Worm (Caenorhabditis elegans) whole organism, L4 larva: Measurements from ENCODE around the gene C31H2.4.

ENCODE experiments used
- F26F4.8 ChIP-seq: fragments of 200-800 bp; sonication (Bioruptor generic); conservative IDR thresholded peaks from 2 replicates; pipeline ENCODE4 v1.3.6; 2022; ENCODE audit warnings: missing genetic modification characterization, missing compliant biosample characterization
- F44E2.7 ChIP-seq: fragments of 200-800 bp; sonication (Bioruptor generic); IDR thresholded peaks from 2 replicates; pipeline ENCODE4 v2.1.2; 2022; ENCODE audit warnings: missing genetic modification characterization, missing compliant biosample characterization
- R02D3.7 ChIP-seq: fragments of 150-350 bp; sonication (generic microtip); optimal IDR thresholded peaks from 3 replicates; lab custom pipeline; 2014; ENCODE audit warnings: missing biosample characterization, missing genetic modification characterization
- Y48G9A.11 ChIP-seq: fragments of 200-800 bp; sonication (Bioruptor generic); IDR thresholded peaks from 2 replicates; pipeline ENCODE4 v1.3.6; 2022; ENCODE audit warnings: missing genetic modification reagents, missing genetic modification characterization, missing compliant biosample characterization
- Y5F2A.4 ChIP-seq: fragments of 200-800 bp; sonication (Bioruptor generic); optimal IDR thresholded peaks from 2 replicates; lab custom pipeline; 2018; ENCODE audit warnings: mild to moderate bottlenecking, missing genetic modification characterization, missing compliant biosample characterization
- Y75B8A.6 ChIP-seq: fragments of 200-800 bp; sonication (Bioruptor generic); IDR thresholded peaks from 2 replicates; pipeline ENCODE4 v1.3.6; 2022; ENCODE audit warnings: missing genetic modification reagents, missing genetic modification characterization, missing compliant biosample characterization
- ZK337.2 ChIP-seq: fragments of 200-800 bp; sonication (Bioruptor generic); IDR thresholded peaks from 2 replicates; pipeline ENCODE4 v1.3.6; 2022; ENCODE audit warnings: missing genetic modification reagents, missing genetic modification characterization, missing compliant biosample characterization
- aha-1 ChIP-seq: fragments of 150-350 bp; peaks from one replicate; lab custom pipeline; 2014; ENCODE audit warnings: missing biosample characterization, missing genetic modification characterization
- aly-2 ChIP-seq: sonication (generic microtip); optimal IDR thresholded peaks from 2 replicates; lab custom pipeline; 2018; ENCODE audit warnings: missing biosample characterization, missing genetic modification characterization
- ama-1 ChIP-seq: fragments of 150-350 bp; optimal IDR thresholded peaks from 2 replicates; lab custom pipeline; 2014; ENCODE audit warnings: inconsistent platforms, mixed read lengths
- attf-4 ChIP-seq: sonication (generic microtip); optimal IDR thresholded peaks from 3 replicates; lab custom pipeline; 2017; ENCODE audit warnings: missing biosample characterization, missing genetic modification characterization
- ceh-82 ChIP-seq: sonication (generic microtip); optimal IDR thresholded peaks from 2 replicates; lab custom pipeline; 2017; ENCODE audit warnings: missing biosample characterization, missing genetic modification characterization
- daf-16 ChIP-seq, 3 experiments: sonication (generic microtip); optimal IDR thresholded peaks; 2 replicates each; lab custom pipeline; 2016 to 2017; ENCODE audit warnings: missing genetic modification characterization in 3 of 3, missing genetic modification reagents in 3 of 3, mild to moderate bottlenecking in 2 of 3, missing compliant biosample characterization in 2 of 3, missing biosample characterization in 1 of 3, moderate library complexity in 1 of 3
- daf-19 ChIP-seq: fragments of 200-800 bp; sonication (Bioruptor generic); conservative IDR thresholded peaks from 2 replicates; pipeline ENCODE4 v1.3.6; 2022; ENCODE audit warnings: missing genetic modification characterization, missing compliant biosample characterization
- dmd-9 ChIP-seq: fragments of 200-800 bp; sonication (Bioruptor generic); IDR thresholded peaks from 2 replicates; pipeline ENCODE4 v1.3.6; 2022; ENCODE audit warnings: missing genetic modification reagents, missing genetic modification characterization, missing compliant biosample characterization
- duxl-1 ChIP-seq: sonication (generic microtip); optimal IDR thresholded peaks from 2 replicates; lab custom pipeline; 2016; ENCODE audit warnings: mild to moderate bottlenecking, missing genetic modification characterization, moderate library complexity, missing compliant biosample characterization; ENCODE audit not compliant: poor library complexity
- egl-43 ChIP-seq: fragments of 200-800 bp; sonication (Bioruptor generic); IDR thresholded peaks from 2 replicates; pipeline ENCODE4 v1.3.6; 2022; ENCODE audit warnings: missing genetic modification reagents, missing genetic modification characterization, missing compliant biosample characterization
- hif-1 ChIP-seq, 2 experiments: sonication (generic microtip); optimal IDR thresholded peaks; 2 replicates each; lab custom pipeline; 2016 to 2017; ENCODE audit warnings: missing compliant biosample characterization in 2 of 2, missing genetic modification characterization in 2 of 2, missing genetic modification reagents in 2 of 2, missing genotype in 2 of 2, mild to moderate bottlenecking in 1 of 2
- lim-7 ChIP-seq: fragments of 200-800 bp; sonication (Bioruptor generic); IDR thresholded peaks from 2 replicates; pipeline ENCODE4 v1.3.6; 2022; ENCODE audit warnings: missing genetic modification characterization, missing compliant biosample characterization
- lin-38 ChIP-seq: fragments of 200-800 bp; sonication (Bioruptor generic); IDR thresholded peaks from 2 replicates; pipeline ENCODE4 v1.3.6; 2022; ENCODE audit warnings: missing genetic modification reagents, missing genetic modification characterization, missing compliant biosample characterization
- madf-5 ChIP-seq, 2 experiments: fragments of 200-800 bp; sonication (Bioruptor generic); IDR thresholded peaks; 2 replicates each; pipeline ENCODE4 v1.3.6; 2022; ENCODE audit warnings: missing compliant biosample characterization in 2 of 2, missing genetic modification characterization in 2 of 2
- madf-9 ChIP-seq: fragments of 200-800 bp; sonication (Bioruptor generic); conservative IDR thresholded peaks from 2 replicates; pipeline ENCODE4 v1.3.6; 2022; ENCODE audit warnings: missing genetic modification reagents, missing genetic modification characterization, missing compliant biosample characterization
- mdl-1 ChIP-seq, 2 experiments: fragments of 150-350 bp in 1 of 2; sonication (generic microtip) in 1 of 2; optimal IDR thresholded peaks; 2 replicates each; lab custom pipeline; 2014 to 2017; ENCODE audit warnings: missing biosample characterization in 2 of 2, missing genetic modification characterization in 2 of 2
- mxl-3 ChIP-seq: fragments of 200-800 bp; sonication (Bioruptor generic); optimal IDR thresholded peaks from 2 replicates; lab custom pipeline; 2018; ENCODE audit warnings: mild to moderate bottlenecking, missing genetic modification characterization, missing compliant biosample characterization
- nhr-42 ChIP-seq: fragments of 200-800 bp; sonication (Bioruptor generic); IDR thresholded peaks from 2 replicates; pipeline ENCODE4 v1.3.6; 2022; ENCODE audit warnings: missing genetic modification characterization, missing compliant biosample characterization
- pha-4 ChIP-seq, 2 experiments: fragments of 150-350 bp in 1 of 2; fragments of 200-800 bp in 1 of 2; sonication (Bioruptor generic) in 1 of 2; IDR thresholded peaks in 1 of 2; optimal IDR thresholded peaks in 1 of 2; 2 replicates each; pipeline versions ENCODE4 v1.3.6 to Lab custom; 2014 to 2022; ENCODE audit warnings: missing genetic modification characterization in 2 of 2, missing genetic modification reagents in 2 of 2, missing biosample characterization in 1 of 2, missing compliant biosample characterization in 1 of 2
- pqm-1 ChIP-seq: sonication (generic microtip); optimal IDR thresholded peaks from 2 replicates; lab custom pipeline; 2017; ENCODE audit warnings: missing biosample characterization, missing genetic modification characterization
- saeg-2 ChIP-seq: fragments of 200-800 bp; sonication (Bioruptor generic); IDR thresholded peaks from 2 replicates; pipeline ENCODE4 v1.3.6; 2022; ENCODE audit warnings: missing genetic modification reagents, missing genetic modification characterization, missing compliant biosample characterization
- skn-1 ChIP-seq: fragments of 150-350 bp; optimal IDR thresholded peaks from 2 replicates; lab custom pipeline; 2014; ENCODE audit warnings: missing biosample characterization, missing genetic modification characterization
- spr-1 ChIP-seq: sonication (generic microtip); optimal IDR thresholded peaks from 2 replicates; lab custom pipeline; 2016; ENCODE audit warnings: mild to moderate bottlenecking, missing genetic modification characterization, missing compliant biosample characterization
- tag-97 ChIP-seq: fragments of 200-800 bp; sonication (Bioruptor generic); IDR thresholded peaks from 2 replicates; pipeline ENCODE4 v1.3.6; 2022; ENCODE audit warnings: missing genetic modification characterization, missing compliant biosample characterization
- unc-130 ChIP-seq: sonication (generic microtip); optimal IDR thresholded peaks from 2 replicates; lab custom pipeline; 2016; ENCODE audit warnings: missing genetic modification reagents, missing genetic modification characterization, missing compliant biosample characterization
- unc-39 ChIP-seq: sonication (generic microtip); optimal IDR thresholded peaks from 2 replicates; lab custom pipeline; 2017; ENCODE audit warnings: missing biosample characterization, missing genetic modification characterization
- unc-62 ChIP-seq, 3 experiments: fragments of 150-350 bp in 1 of 3; sonication (generic microtip); optimal IDR thresholded peaks in 2 of 3; peaks in 1 of 3; 1 replicate in 1 of 3; 2 replicates in 2 of 3; lab custom pipeline; 2014 to 2017; ENCODE audit warnings: missing biosample characterization in 3 of 3, missing genetic modification characterization in 3 of 3, missing genetic modification reagents in 3 of 3, missing genotype in 1 of 3
- vab-7 ChIP-seq: fragments of 200-800 bp; sonication (Bioruptor generic); IDR thresholded peaks from 2 replicates; pipeline ENCODE4 v1.3.6; 2022; ENCODE audit warnings: missing genetic modification reagents, missing genetic modification characterization, missing compliant biosample characterization
- zfp-3 ChIP-seq: fragments of 200-800 bp; sonication (Bioruptor generic); conservative IDR thresholded peaks from 2 replicates; pipeline ENCODE4 v1.3.6; 2022; ENCODE audit warnings: missing genetic modification reagents, missing genetic modification characterization, missing compliant biosample characterization
- zip-11 ChIP-seq: fragments of 200-800 bp; sonication (Bioruptor generic); IDR thresholded peaks from 2 replicates; pipeline ENCODE4 v1.3.6; 2022; ENCODE audit warnings: missing genetic modification characterization, missing compliant biosample characterization

C31H2.4 gene

ce11 chrX:5190061-5190460 lies 30.6 kb upstream of the C31H2.4 start:
- no peak for TF ChIP-seq lim-7 (GFP tag; lab: Robert Waterston, UW)
- no peak for TF ChIP-seq attf-4 (tag; lab: Kevin White, UChicago)
- peak; percentile 97 for TF ChIP-seq aha-1 (tag; lab: Kevin White, UChicago)
- TF ChIP-seq ama-1 (lab: Kevin White, UChicago), result no peak

DNA sequence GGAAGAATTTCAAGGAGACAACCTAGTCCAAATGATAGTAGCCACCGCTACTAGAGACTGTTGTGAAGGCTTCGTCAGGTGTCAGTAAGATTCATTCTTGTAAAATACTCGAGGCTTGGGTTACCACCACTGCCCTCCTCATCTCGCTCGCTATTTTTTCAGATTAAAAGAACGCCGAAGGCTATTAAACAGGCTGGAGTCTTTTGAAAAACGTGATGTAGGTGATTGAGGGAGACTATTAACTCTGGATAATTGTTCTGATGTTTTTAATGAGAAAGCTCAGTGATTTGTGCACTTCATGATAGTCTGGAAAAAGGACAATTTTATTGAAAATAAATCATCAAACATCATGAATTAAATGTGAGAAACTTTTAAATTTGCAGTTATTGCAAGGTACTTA lies 29.5 kb upstream of the C31H2.4 start, which contains the start of gene zig-6:
zig-6 (minus strand) TSS at position 101 of the 400 bp plus-strand sequence.
- TF ChIP-seq ZK337.2 (no peak), unc-130 (GFP tag; lab: Kevin White, UChicago) (no peak), lin-38 (GFP tag; lab: Robert Waterston, UW) (no peak), pqm-1 (tag; lab: Kevin White, UChicago) (no peak), mxl-3 (GFP tag; lab: Kevin White, UChicago) (no peak), duxl-1 (no peak), pha-4 (GFP tag; IDR thresholded peaks at IDR 0.05; lab: Robert Waterston, UW) (no peak), pha-4 (tag; optimal IDR thresholded peaks at IDR 0.05; lab: Kevin White, UChicago) (no peak), F26F4.8 (GFP tag; lab: Robert Waterston, UW) (no peak), F44E2.7 (GFP tag; lab: Robert Waterston, UW) (no peak), madf-5 (GFP tag; IDR thresholded peaks at IDR 0.05; lab: Robert Waterston, UW) (no peak), R02D3.7 (tag; lab: Kevin White, UChicago) (no peak)

DNA sequence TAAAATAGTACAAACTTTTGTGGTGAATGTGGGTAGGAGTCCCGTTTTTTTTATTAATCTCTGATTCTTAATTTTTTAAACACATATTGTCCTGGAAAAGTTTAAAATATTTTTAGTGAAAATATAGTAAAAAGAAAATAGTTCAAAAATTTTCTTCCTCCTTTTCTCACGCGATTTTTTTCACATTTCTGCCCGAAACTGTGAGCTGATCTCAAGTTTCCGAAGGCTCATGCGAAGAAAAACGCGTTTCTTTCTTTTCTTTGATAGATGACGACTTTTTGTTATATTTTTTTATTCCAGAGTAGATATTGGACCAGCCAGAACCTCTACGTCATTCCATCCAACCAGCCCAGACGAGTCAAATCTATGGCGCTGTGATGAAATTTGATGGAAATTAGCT lies 24.5 kb upstream of the C31H2.4 start, which contains the start of gene T03G11.9:
T03G11.9 (plus strand) TSS at position 301 of the 400 bp plus-strand sequence.
- no peak for TF ChIP-seq tag-97 (GFP tag; lab: Robert Waterston, UW)
- TF ChIP-seq daf-16 (GFP tag; optimal IDR thresholded peaks at IDR 0.05; lab: Kevin White, UChicago), result no peak
- TF ChIP-seq daf-16 (tag; optimal IDR thresholded peaks at IDR 0.05; lab: Kevin White, UChicago), result no peak
- no peak for TF ChIP-seq vab-7 (GFP tag; lab: Robert Waterston, UW)
- TF ChIP-seq unc-62 (GFP tag; optimal IDR thresholded peaks at IDR 0.05 in 1 of 2; lab: Kevin White, UChicago), result peak in 1 of 2 experiments; percentile 22
- no peak for TF ChIP-seq unc-62 (tag; optimal IDR thresholded peaks at IDR 0.05; lab: Kevin White, UChicago)
- no peak for TF ChIP-seq egl-43

ce11 chrX:5179874-5180273 lies 20.4 kb upstream of the C31H2.4 start, which contains the start of gene sru-48:
Gene sru-48 (plus strand): TSS chrX:5180174.
- TF ChIP-seq saeg-2 (GFP tag; lab: Robert Waterston, UW), result no peak
- peak; percentile 17 for TF ChIP-seq aha-1 (tag; lab: Kevin White, UChicago)

ce11 chrX:5179050-5179449 lies 19.6 kb upstream of the C31H2.4 start, which contains the start of gene metl-9:
Gene metl-9 (minus strand): TSS chrX:5179150.
- TF ChIP-seq nhr-42, result no peak
- peak; percentile 73 for TF ChIP-seq aha-1 (tag; lab: Kevin White, UChicago)

- TF ChIP-seq daf-19 (GFP tag; lab: Robert Waterston, UW) (0 out of 2 replicates have a peak, but pooled peaks have one; percentile 19), aly-2 (tag; lab: Kevin White, UChicago) (no peak), ceh-82 (tag; lab: Kevin White, UChicago) (no peak), unc-62 (GFP tag; optimal IDR thresholded peaks at IDR 0.05 in 1 of 2; lab: Kevin White, UChicago) (peak in 1 of 2 experiments; percentile 54), unc-62 (tag; optimal IDR thresholded peaks at IDR 0.05; lab: Kevin White, UChicago) (no peak), F44E2.7 (GFP tag; lab: Robert Waterston, UW) (no peak)
- TF ChIP-seq, all 104 proteins: peak for 2
These were observed 14.8 kb upstream of the C31H2.4 start, which contains the start of gene zchc-1A for ce11 chrX:5174256-5174655. Gene zchc-1A (plus strand): TSS chrX:5174369.

DNA sequence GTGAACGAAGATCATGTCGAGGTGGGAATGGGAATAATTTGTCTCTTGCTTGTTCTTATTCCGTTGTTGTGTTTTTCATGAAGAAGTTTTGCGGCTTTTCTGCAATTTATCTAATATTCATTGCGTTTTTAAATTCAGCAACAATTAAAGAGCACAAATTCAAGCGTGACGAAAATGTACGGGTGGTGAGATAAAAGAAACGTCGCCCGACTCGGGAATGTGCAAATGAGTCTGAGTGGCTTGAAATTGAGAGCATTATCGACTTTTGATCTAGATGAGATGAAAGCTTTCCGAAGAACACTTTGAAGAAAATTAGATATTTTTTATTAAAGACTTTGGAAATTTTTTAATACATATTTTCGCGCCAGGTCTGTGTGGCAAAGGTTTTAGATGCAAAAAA lies 11.6 kb upstream of the C31H2.4 start, which contains the start of gene T03G11.10:
T03G11.10 (minus strand) TSS at position 101 of the 400 bp plus-strand sequence.
- TF ChIP-seq unc-130 (GFP tag; lab: Kevin White, UChicago), result no peak
- TF ChIP-seq mdl-1 (tag; optimal IDR thresholded peaks at IDR 0.05; lab: Kevin White, UChicago), result no peak
- no peak for TF ChIP-seq spr-1 (tag; lab: Kevin White, UChicago)
- TF ChIP-seq hif-1 (tag; optimal IDR thresholded peaks at IDR 0.05; lab: Kevin White, UChicago), result no peak
- no peak for TF ChIP-seq vab-7 (GFP tag; lab: Robert Waterston, UW)
- no peak for TF ChIP-seq skn-1 (tag; lab: Kevin White, UChicago)
- TF ChIP-seq zfp-3, result no peak
- TF ChIP-seq dmd-9 (GFP tag; lab: Robert Waterston, UW), result no peak
- TF ChIP-seq zip-11, result no peak
- TF ChIP-seq attf-4 (tag; lab: Kevin White, UChicago), result no peak
- no peak for TF ChIP-seq unc-39
- no peak for TF ChIP-seq madf-9
- no peak for TF ChIP-seq Y48G9A.11 (GFP tag; lab: Robert Waterston, UW)
- TF ChIP-seq Y5F2A.4, result no peak
- TF ChIP-seq Y75B8A.6 (GFP tag; lab: Robert Waterston, UW), result no peak
